Worm (Caenorhabditis elegans) whole organism, midembryonic: Measurements from ENCODE around the gene lact-5.

Source experiments
- cog-1 ChIP-seq: sonication (generic microtip); optimal IDR thresholded peaks from 2 replicates; lab custom pipeline; 2016; ENCODE audit warnings: missing genetic modification characterization, missing compliant biosample characterization
- flt-1 ChIP-seq: fragments of 200-800 bp; sonication (Bioruptor generic); IDR thresholded peaks from 2 replicates; pipeline ENCODE4 v1.3.6; 2022; ENCODE audit warnings: missing genetic modification characterization, missing compliant biosample characterization
- klf-2 ChIP-seq: fragments of 200-800 bp; sonication (Bioruptor generic); conservative IDR thresholded peaks from 2 replicates; pipeline ENCODE4 v1.3.6; 2022; ENCODE audit warnings: missing genetic modification reagents, missing genetic modification characterization, missing compliant biosample characterization
- med-1 ChIP-seq: sonication (generic microtip); optimal IDR thresholded peaks from 2 replicates; lab custom pipeline; 2017; ENCODE audit warnings: missing genetic modification characterization, mild to moderate bottlenecking, missing compliant biosample characterization, antibody characterized with exemption, missing genetic modification reagents; ENCODE audit not compliant: insufficient read depth
- ref-1 ChIP-seq: fragments of 200-800 bp; sonication (Bioruptor generic); conservative IDR thresholded peaks from 2 replicates; pipeline ENCODE4 v1.3.6; 2022; ENCODE audit warnings: missing genetic modification reagents, missing genetic modification characterization, missing compliant biosample characterization

ce11 chrII:4851594-4852106, 30.1 kb upstream of the lact-5 start, which contains the start of gene dnj-9:
- TF ChIP-seq ref-1: no peak
- TF ChIP-seq flt-1 (GFP tag; lab: Robert Waterston, UW): peak; percentile 65; the same call in 1 of the 2 replicates
- no peak; the same call in 1 of the 2 replicates for TF ChIP-seq klf-2
- peak; percentile 59 for TF ChIP-seq med-1 (GFP tag; lab: Kevin White, UChicago)
- TF ChIP-seq cog-1 (tag; lab: Kevin White, UChicago): peak; percentile 54
